Worm (Caenorhabditis elegans) whole organism, mixed stage, embryonic: ENCODE measurements around the gene Y39A3B.1.

ENCODE experiments used
- lin-32 ChIP-seq: fragments of 200-800 bp; sonication (Bioruptor generic); optimal IDR thresholded peaks from 2 replicates; lab custom pipeline; 2018; ENCODE audit warnings: mild to moderate bottlenecking, missing genetic modification characterization, missing compliant biosample characterization
- nhr-12 ChIP-seq: fragments of 150-350 bp; optimal IDR thresholded peaks from 2 replicates; lab custom pipeline; 2014; ENCODE audit warnings: missing biosample characterization, missing genetic modification characterization
- nhr-237 ChIP-seq: fragments of 150-350 bp; optimal IDR thresholded peaks from 2 replicates; lab custom pipeline; 2014; ENCODE audit warnings: missing biosample characterization, missing genetic modification characterization
- pha-4 ChIP-seq: fragments of 150-350 bp; optimal IDR thresholded peaks from 2 replicates; lab custom pipeline; 2018; ENCODE audit warnings: missing biosample characterization, missing genetic modification reagents, missing genetic modification characterization
- snpc-4 ChIP-seq: fragments of 150-350 bp; optimal IDR thresholded peaks from 2 replicates; lab custom pipeline; 2014; ENCODE audit warnings: missing biosample characterization, missing genetic modification characterization
- sptf-1 ChIP-seq: sonication (generic microtip); optimal IDR thresholded peaks from 2 replicates; lab custom pipeline; 2017; ENCODE audit warnings: mild to moderate bottlenecking, missing genetic modification characterization, moderate library complexity, missing compliant biosample characterization
- tbx-8 ChIP-seq: fragments of 200-800 bp; sonication (Bioruptor generic); optimal IDR thresholded peaks from 2 replicates; lab custom pipeline; 2018; ENCODE audit warnings: mild to moderate bottlenecking, missing genetic modification characterization, moderate library complexity, missing compliant biosample characterization
- ztf-11 ChIP-seq: fragments of 150-350 bp; optimal IDR thresholded peaks from 2 replicates; lab custom pipeline; 2014; ENCODE audit warnings: missing biosample characterization, missing genetic modification characterization

ce11 chrIII:1984860-1985259 lies 21.0 kb upstream of the Y39A3B.1 start, which contains the start of gene Y39A3B.7:
- no peak for TF ChIP-seq ztf-11 (tag; lab: Kevin White, UChicago)
- no peak for TF ChIP-seq nhr-12
- TF ChIP-seq sptf-1 (tag; lab: Kevin White, UChicago), result no peak
- no peak for TF ChIP-seq pha-4 (tag; lab: Kevin White, UChicago)
- TF ChIP-seq nhr-237 (tag; lab: Kevin White, UChicago), result no peak
- TF ChIP-seq lin-32, result no peak
- TF ChIP-seq tbx-8 (GFP tag; lab: Kevin White, UChicago), result no peak
- TF ChIP-seq snpc-4 (tag; lab: Kevin White, UChicago), result no peak
